Fruit fly (Drosophila melanogaster): ENCODE data around the gene strat.

The strat gene

dm6 chr2L:8351333-8351732, 31.2 kb downstream of the strat start:
- TF ChIP-seq CTCF (optimal IDR thresholded peaks at IDR 0.05) (no peak), CG8478 (optimal IDR thresholded peaks at IDR 0.05) (no peak)

dm6 chr2L:8351864-8352263, 31.7 kb downstream of the strat start, which contains the start of gene Mur29B:
Gene Mur29B (plus strand): TSS chr2L:8352187.
- no peak for TF ChIP-seq CTCF (optimal IDR thresholded peaks at IDR 0.05)
- no peak for TF ChIP-seq CG8478 (optimal IDR thresholded peaks at IDR 0.05)

- no peak for TF ChIP-seq CTCF (optimal IDR thresholded peaks at IDR 0.05)
- no peak for TF ChIP-seq CG8478 (optimal IDR thresholded peaks at IDR 0.05)
These were observed 35.3 kb downstream of the strat start for dm6 chr2L:8355419-8355818.

- TF ChIP-seq CG8478 (optimal IDR thresholded peaks at IDR 0.05) = no peak
- TF ChIP-seq CTCF (optimal IDR thresholded peaks at IDR 0.05) = no peak
These were observed 41.2 kb downstream of the strat start for dm6 chr2L:8361204-8361952.

dm6 chr2L:8362273-8362954, 42.3 kb downstream of the strat start, which contains the start of gene CG7627:
Gene CG7627 (minus strand): TSS chr2L:8362469.
- no peak for TF ChIP-seq CG8478 (optimal IDR thresholded peaks at IDR 0.05)
- no peak for TF ChIP-seq CTCF (optimal IDR thresholded peaks at IDR 0.05)

dm6 chr2L:8362955-8363285, 42.8 kb downstream of the strat start:
- TF ChIP-seq CTCF (optimal IDR thresholded peaks at IDR 0.05) (no peak), CG8478 (optimal IDR thresholded peaks at IDR 0.05) (no peak)

- TF ChIP-seq CTCF (optimal IDR thresholded peaks at IDR 0.05) = no peak
- no peak for TF ChIP-seq CG8478 (optimal IDR thresholded peaks at IDR 0.05)
These were observed 44.2 kb downstream of the strat start, which contains the start of the genes RpS13 and CSN8 for dm6 chr2L:8364006-8364956. Gene RpS13 (minus strand): TSS chr2L:8364662. Gene CSN8 (plus strand): TSS chr2L:8364855.

- TF ChIP-seq CTCF (optimal IDR thresholded peaks at IDR 0.05) (no peak), CG8478 (optimal IDR thresholded peaks at IDR 0.05) (no peak)
These were observed 45.8 kb downstream of the strat start, which contains the start of gene Pp2A-29B for dm6 chr2L:8365701-8366643. Gene Pp2A-29B (plus strand): TSS chr2L:8366038.

Data from S2 (cell line).